Worm (Caenorhabditis elegans): ENCODE results near the gene K08D10.10.

K08D10.10 gene

DNA sequence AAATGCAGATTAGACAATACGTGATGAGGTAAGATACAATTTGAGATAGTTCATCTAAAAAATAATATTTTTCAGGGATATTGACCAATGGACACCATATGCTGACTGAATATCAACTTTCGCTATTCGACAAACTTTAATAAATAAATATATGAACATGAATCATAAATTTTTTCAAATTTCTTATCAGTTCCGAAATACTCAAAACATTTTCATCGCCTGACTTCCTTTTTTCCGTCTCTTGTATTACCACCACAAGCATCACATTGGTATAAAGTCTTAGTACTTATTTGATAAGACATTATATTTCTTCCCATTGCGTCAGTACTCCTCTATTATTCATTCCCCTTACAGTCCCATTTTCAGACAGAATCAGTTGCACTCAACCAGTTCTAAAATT is at the start of gene K08D10.10, which contains the start of gene R07C12.1:
TSS of gene K08D10.10 (plus strand) at position 93 of the 400 bp plus-strand sequence.
TSS of gene R07C12.1 (plus strand) at position 314 of the 400 bp plus-strand sequence.
- no peak for TF ChIP-seq B0310.2 (tag; optimal IDR thresholded peaks at IDR 0.05)
- TF ChIP-seq scrt-1 (GFP tag; IDR thresholded peaks at IDR 0.05): no peak
- TF ChIP-seq sea-1 (GFP tag; conservative IDR thresholded peaks at IDR 0.05): no peak
- TF ChIP-seq hmbx-1 (tag; optimal IDR thresholded peaks at IDR 0.05): no peak
- no peak for TF ChIP-seq tra-4 (tag; optimal IDR thresholded peaks at IDR 0.05)
- TF ChIP-seq hnd-1 (tag; optimal IDR thresholded peaks at IDR 0.05): no peak
- TF ChIP-seq hmg-4 (GFP tag; optimal IDR thresholded peaks at IDR 0.05): no peak
- TF ChIP-seq ceh-36 (tag; optimal IDR thresholded peaks at IDR 0.05): no peak
- no peak for TF ChIP-seq ets-7 (tag; optimal IDR thresholded peaks at IDR 0.05)
- no peak for TF ChIP-seq F13C5.2 (tag; optimal IDR thresholded peaks at IDR 0.05)
- TF ChIP-seq ama-1 (optimal IDR thresholded peaks at IDR 0.05): no peak
- TF ChIP-seq aly-1 (tag; optimal IDR thresholded peaks at IDR 0.05): no peak
- no peak for TF ChIP-seq flt-1 (GFP tag; IDR thresholded peaks at IDR 0.05)
- no peak for TF ChIP-seq tbx-11 (GFP tag; IDR thresholded peaks at IDR 0.05)
- TF ChIP-seq tbx-37 (GFP tag; conservative IDR thresholded peaks at IDR 0.05): no peak
- no peak for TF ChIP-seq pes-1 (GFP tag; IDR thresholded peaks at IDR 0.05)
- no peak for TF ChIP-seq ceh-13 (GFP tag; optimal IDR thresholded peaks at IDR 0.05)

DNA sequence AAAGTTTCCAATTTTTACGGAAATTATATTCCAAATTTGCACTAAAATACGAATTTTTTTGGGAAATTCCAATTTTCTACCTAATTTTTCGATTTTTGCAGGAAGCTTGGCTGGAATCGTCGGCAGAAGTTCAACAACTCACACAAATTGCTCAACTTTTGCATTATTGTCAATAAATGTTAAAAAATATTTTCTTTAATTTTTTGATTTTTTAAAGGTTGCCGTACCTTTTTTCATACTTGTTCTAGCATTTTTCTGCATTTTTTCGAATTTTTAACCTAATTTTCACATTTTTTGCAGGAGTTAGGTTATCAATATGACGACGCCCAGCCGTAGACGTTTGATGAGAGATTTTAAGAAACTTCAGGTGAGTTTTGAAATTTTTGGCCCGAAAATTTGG is 49.3 kb upstream of the K08D10.10 start, which contains the start of gene ubc-1:
TSS of gene ubc-1 (plus strand) at position 301 of the 400 bp plus-strand sequence.
- TF ChIP-seq F13C5.2 (tag; optimal IDR thresholded peaks at IDR 0.05) (no peak), tbx-37 (GFP tag; conservative IDR thresholded peaks at IDR 0.05) (no peak), tbx-11 (GFP tag; IDR thresholded peaks at IDR 0.05) (no peak), ama-1 (optimal IDR thresholded peaks at IDR 0.05) (no peak), ets-7 (tag; optimal IDR thresholded peaks at IDR 0.05) (no peak), hmg-4 (GFP tag; optimal IDR thresholded peaks at IDR 0.05) (no peak)

DNA sequence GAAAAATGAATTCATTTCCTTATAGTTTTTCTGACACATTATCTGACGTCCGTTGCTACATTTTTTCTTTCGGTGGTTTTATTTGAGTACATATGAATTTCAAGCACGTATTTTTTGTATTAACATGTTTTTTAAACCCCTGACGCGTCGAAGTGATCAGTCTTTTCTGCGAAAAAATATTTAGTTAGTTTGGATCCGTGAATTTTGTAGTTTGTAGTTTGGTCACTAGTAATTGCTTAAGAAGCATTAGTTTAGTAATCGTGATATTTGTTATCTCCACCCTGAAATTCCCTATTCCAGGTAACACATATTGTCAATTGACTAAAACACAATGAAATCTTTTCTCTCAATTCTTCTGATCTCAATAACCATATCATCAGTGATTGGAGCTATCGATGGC is 43.3 kb upstream of the K08D10.10 start, which contains the start of gene C35B1.7:
TSS of gene C35B1.7 (plus strand) at position 301 of the 400 bp plus-strand sequence.
- TF ChIP-seq ama-1 (optimal IDR thresholded peaks at IDR 0.05) (no peak), flt-1 (GFP tag; IDR thresholded peaks at IDR 0.05) (no peak), hmg-4 (GFP tag; optimal IDR thresholded peaks at IDR 0.05) (no peak), F13C5.2 (tag; optimal IDR thresholded peaks at IDR 0.05) (no peak), tra-4 (tag; optimal IDR thresholded peaks at IDR 0.05) (no peak), pes-1 (GFP tag; IDR thresholded peaks at IDR 0.05) (no peak), aly-1 (tag; optimal IDR thresholded peaks at IDR 0.05) (no peak), ets-7 (tag; optimal IDR thresholded peaks at IDR 0.05) (no peak), hmbx-1 (tag; optimal IDR thresholded peaks at IDR 0.05) (no peak)

DNA sequence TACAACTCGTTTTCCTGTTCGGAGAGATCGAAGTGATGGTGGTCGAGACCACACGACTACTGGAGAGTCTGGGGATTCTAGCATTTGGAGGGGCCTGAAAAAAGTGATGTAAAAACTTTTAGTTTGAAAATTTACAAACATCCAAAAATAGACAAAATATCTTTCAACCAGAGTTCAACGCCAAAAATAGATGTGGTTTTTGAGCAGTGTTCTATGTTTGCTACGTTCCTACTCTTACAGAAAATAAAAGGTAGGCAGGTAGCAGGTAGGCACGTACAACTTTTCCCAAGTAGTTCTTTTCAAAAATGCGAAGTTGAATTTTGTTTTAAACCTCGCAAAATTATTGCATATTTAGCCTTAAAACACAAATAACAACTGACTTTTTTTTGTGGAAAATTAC is 39.6 kb upstream of the K08D10.10 start, which contains the start of gene F49F1.14:
TSS of gene F49F1.14 (minus strand) at position 101 of the 400 bp plus-strand sequence.
- TF ChIP-seq ceh-36 (tag; optimal IDR thresholded peaks at IDR 0.05) (no peak), flt-1 (GFP tag; IDR thresholded peaks at IDR 0.05) (no peak), tra-4 (tag; optimal IDR thresholded peaks at IDR 0.05) (no peak)

DNA sequence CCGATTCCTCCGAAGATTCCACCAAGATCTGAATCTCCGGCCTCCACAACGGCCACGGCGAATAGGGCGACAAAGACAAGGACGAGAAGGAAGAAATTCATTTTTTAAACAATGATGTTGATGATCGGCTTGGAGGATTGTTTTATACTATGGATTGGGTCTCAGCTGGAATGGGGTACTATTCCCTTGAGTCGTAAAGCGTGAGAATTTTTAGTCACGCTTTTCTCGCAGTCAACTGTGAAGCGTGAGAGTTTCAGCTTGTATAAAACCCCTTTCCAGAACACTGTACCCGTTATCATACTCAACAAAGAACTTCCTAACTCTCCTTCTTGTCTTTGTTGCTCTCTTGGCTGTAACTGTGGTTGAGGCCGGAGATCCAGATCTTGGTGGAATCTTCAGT is 37.5 kb upstream of the K08D10.10 start, which contains the start of gene F49F1.15:
TSS of gene F49F1.15 (minus strand) at position 101 of the 400 bp plus-strand sequence.
- TF ChIP-seq ceh-13 (GFP tag; optimal IDR thresholded peaks at IDR 0.05) (no peak), pes-1 (GFP tag; IDR thresholded peaks at IDR 0.05) (no peak), ceh-36 (tag; optimal IDR thresholded peaks at IDR 0.05) (no peak), hmg-4 (GFP tag; optimal IDR thresholded peaks at IDR 0.05) (no peak), ets-7 (tag; optimal IDR thresholded peaks at IDR 0.05) (no peak)

DNA sequence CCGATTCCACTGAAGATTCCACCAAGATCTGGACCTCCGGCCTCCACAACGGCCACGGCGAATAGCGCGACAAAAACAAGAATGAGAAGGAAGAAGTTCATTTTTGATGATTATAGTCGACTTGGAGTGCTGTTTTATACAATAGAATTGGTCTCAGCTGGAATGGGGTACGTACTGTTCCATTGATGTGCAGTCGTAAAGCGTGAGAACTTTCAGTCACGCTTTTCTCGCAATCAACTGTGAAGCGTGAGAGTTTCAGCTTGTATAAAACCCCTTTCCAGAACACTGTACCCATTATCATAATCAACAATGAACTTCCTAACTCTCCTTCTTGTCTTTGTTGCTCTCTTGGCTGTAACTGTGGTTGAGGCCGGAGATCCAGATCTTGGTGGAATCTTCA is 36.4 kb upstream of the K08D10.10 start, which contains the start of the genes F49F1.4 and F49F1.2:
TSS of gene F49F1.4 (minus strand) at position 101 of the 400 bp plus-strand sequence.
TSS of gene F49F1.2 (plus strand) at position 310 of the 400 bp plus-strand sequence.
- TF ChIP-seq aly-1 (tag; optimal IDR thresholded peaks at IDR 0.05): no peak
- TF ChIP-seq pes-1 (GFP tag; IDR thresholded peaks at IDR 0.05): no peak
- TF ChIP-seq scrt-1 (GFP tag; IDR thresholded peaks at IDR 0.05): no peak
- TF ChIP-seq hmbx-1 (tag; optimal IDR thresholded peaks at IDR 0.05): no peak
- no peak for TF ChIP-seq ets-7 (tag; optimal IDR thresholded peaks at IDR 0.05)
- no peak for TF ChIP-seq sea-1 (GFP tag; conservative IDR thresholded peaks at IDR 0.05)
- no peak for TF ChIP-seq tbx-37 (GFP tag; conservative IDR thresholded peaks at IDR 0.05)
- TF ChIP-seq hnd-1 (tag; optimal IDR thresholded peaks at IDR 0.05): no peak
- TF ChIP-seq B0310.2 (tag; optimal IDR thresholded peaks at IDR 0.05): no peak
- TF ChIP-seq tbx-11 (GFP tag; IDR thresholded peaks at IDR 0.05): no peak

DNA sequence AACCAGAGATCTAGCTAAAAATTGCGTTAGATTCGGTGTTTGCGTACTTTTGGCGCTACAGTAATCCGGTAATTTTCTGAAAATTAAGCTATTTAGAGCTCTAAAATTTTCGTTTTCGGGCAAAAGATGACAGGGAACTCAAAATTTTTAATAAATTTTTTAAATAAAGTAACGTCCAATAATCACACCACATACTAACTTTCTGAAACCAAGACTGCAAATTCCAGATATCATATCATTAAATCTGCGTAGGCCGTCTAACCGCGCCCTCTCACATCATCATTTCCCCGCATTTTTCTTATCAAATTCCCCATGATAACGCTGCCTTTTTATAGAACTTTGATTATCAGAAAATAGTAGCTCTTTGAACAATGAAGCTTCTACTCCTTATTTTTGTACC is 34.6 kb upstream of the K08D10.10 start, which contains the start of gene drd-50:
TSS of gene drd-50 (plus strand) at position 301 of the 400 bp plus-strand sequence.
- TF ChIP-seq scrt-1 (GFP tag; IDR thresholded peaks at IDR 0.05) (no peak), flt-1 (GFP tag; IDR thresholded peaks at IDR 0.05) (no peak), F13C5.2 (tag; optimal IDR thresholded peaks at IDR 0.05) (no peak), tbx-37 (GFP tag; conservative IDR thresholded peaks at IDR 0.05) (no peak), aly-1 (tag; optimal IDR thresholded peaks at IDR 0.05) (no peak)

DNA sequence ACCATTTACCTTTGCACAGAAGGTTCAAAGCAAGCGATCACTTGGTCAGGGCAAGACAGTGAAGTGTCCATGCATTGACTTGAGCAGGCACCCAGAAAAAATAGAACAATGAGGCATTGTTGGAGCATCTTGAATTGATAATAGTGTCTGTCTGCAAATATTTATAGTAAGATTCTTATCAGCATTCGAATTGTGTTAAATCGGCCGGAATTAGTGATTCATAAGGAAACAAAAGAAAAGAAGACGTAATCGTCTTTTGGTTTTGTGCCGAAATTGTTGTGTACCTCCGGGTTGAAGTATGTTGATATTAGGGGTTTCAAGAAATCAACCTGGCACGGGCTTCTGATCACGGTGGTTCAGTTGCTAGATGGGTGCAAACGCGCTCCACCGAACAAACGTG is 31.8 kb upstream of the K08D10.10 start, which contains the start of gene F49F1.5:
TSS of gene F49F1.5 (minus strand) at position 153 of the 400 bp plus-strand sequence.
- TF ChIP-seq hmg-4 (GFP tag; optimal IDR thresholded peaks at IDR 0.05) (no peak), hnd-1 (tag; optimal IDR thresholded peaks at IDR 0.05) (no peak), hmbx-1 (tag; optimal IDR thresholded peaks at IDR 0.05) (no peak), tbx-11 (GFP tag; IDR thresholded peaks at IDR 0.05) (no peak), sea-1 (GFP tag; conservative IDR thresholded peaks at IDR 0.05) (no peak), ceh-36 (tag; optimal IDR thresholded peaks at IDR 0.05) (no peak), ceh-13 (GFP tag; optimal IDR thresholded peaks at IDR 0.05) (no peak), scrt-1 (GFP tag; IDR thresholded peaks at IDR 0.05) (no peak), pes-1 (GFP tag; IDR thresholded peaks at IDR 0.05) (no peak), tbx-37 (GFP tag; conservative IDR thresholded peaks at IDR 0.05) (no peak), ets-7 (tag; optimal IDR thresholded peaks at IDR 0.05) (no peak), flt-1 (GFP tag; IDR thresholded peaks at IDR 0.05) (no peak)

Data from whole organism, early embryonic.